Fruit fly (Drosophila melanogaster): ENCODE results near the gene CG8565.

CG8565 gene

DNA sequence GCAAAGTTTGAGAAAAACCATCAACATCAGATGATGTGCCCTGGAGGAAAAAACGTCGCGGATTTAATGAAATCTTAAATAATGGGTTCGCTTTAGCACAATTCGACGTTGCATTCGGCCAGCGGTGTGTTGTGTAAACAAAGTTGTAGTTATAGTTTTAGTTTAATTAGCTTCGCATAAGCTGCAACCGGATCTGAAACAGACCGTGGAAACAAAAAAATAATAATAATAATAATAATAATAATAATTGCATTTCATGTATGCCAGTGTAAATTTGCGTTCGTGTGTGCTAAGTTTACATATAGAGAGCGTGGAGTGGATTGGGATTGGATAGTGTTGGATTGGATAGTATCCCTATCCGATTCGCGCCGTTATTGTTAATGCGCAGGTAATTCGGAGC is 32.8 kb upstream of the CG8565 start:
- TF ChIP-seq CG15336 (GFP tag; IDR thresholded peaks at IDR 0.05) (peak; percentile 60), CG4318 (GFP tag; optimal IDR thresholded peaks at IDR 0.05) (no peak), net (GFP tag; optimal IDR thresholded peaks at IDR 0.05) (no peak), fd85E (GFP tag; optimal IDR thresholded peaks at IDR 0.05) (no peak), dsx (GFP tag; optimal IDR thresholded peaks at IDR 0.05; ENCODE audit: poor library complexity, severe bottlenecking) (no peak), acj6 (GFP tag; optimal IDR thresholded peaks at IDR 0.05) (no peak), pdm3 (GFP tag; optimal IDR thresholded peaks at IDR 0.05) (peak; percentile 23), CG8632 (GFP tag; optimal IDR thresholded peaks at IDR 0.05) (peak; percentile 26), CG6792 (GFP tag; optimal IDR thresholded peaks at IDR 0.05) (no peak), CG9139 (GFP tag; optimal IDR thresholded peaks at IDR 0.05) (no peak), eg (GFP tag; IDR thresholded peaks at IDR 0.05) (peak; percentile 34; the same call in 2 of the 3 replicates), CG3919 (GFP tag; optimal IDR thresholded peaks at IDR 0.05) (peak; percentile 21), CG31627 (GFP tag; optimal IDR thresholded peaks at IDR 0.05) (no peak), Eip75B (GFP tag; optimal IDR thresholded peaks at IDR 0.05) (no peak), achi (GFP tag; optimal IDR thresholded peaks at IDR 0.05) (peak; percentile 23), CG8119 (GFP tag; IDR thresholded peaks at IDR 0.05) (0 out of 3 replicates have a peak, but pooled peaks have one; percentile 38), CG6808 (GFP tag; optimal IDR thresholded peaks at IDR 0.05) (no peak), fkh (GFP tag; optimal IDR thresholded peaks at IDR 0.05) (no peak), CG34406 (GFP tag; optimal IDR thresholded peaks at IDR 0.05) (peak; percentile 21), Hr39 (GFP tag; optimal IDR thresholded peaks at IDR 0.05) (no peak), CG1621 (tag; optimal IDR thresholded peaks at IDR 0.05) (peak; percentile 26), lz (GFP tag; optimal IDR thresholded peaks at IDR 0.05) (peak; percentile 1), Hr4 (GFP tag; optimal IDR thresholded peaks at IDR 0.05) (no peak), Sox15 (GFP tag; optimal IDR thresholded peaks at IDR 0.05) (no peak), Eip78C (GFP tag) (peak; percentile 60), Hr38 (GFP tag; optimal IDR thresholded peaks at IDR 0.05) (no peak), Met (GFP tag; optimal IDR thresholded peaks at IDR 0.05) (no peak), Sox102F (GFP tag; optimal IDR thresholded peaks at IDR 0.05) (no peak), CG32006 (GFP tag; optimal IDR thresholded peaks at IDR 0.05) (peak; percentile 39), CG11294 (GFP tag; IDR thresholded peaks at IDR 0.05) (no peak), Ets21C (GFP tag; optimal IDR thresholded peaks at IDR 0.05) (no peak), spab (GFP tag; optimal IDR thresholded peaks at IDR 0.05) (no peak), CG10631 (GFP tag; optimal IDR thresholded peaks at IDR 0.05) (peak; percentile 36), CG7368 (GFP tag; optimal IDR thresholded peaks at IDR 0.05) (no peak), CG6276 (GFP tag; optimal IDR thresholded peaks at IDR 0.05) (peak; percentile 13), Lpt (GFP tag; optimal IDR thresholded peaks at IDR 0.05) (no peak), cyc (GFP tag; optimal IDR thresholded peaks at IDR 0.05) (no peak), Blimp-1 (GFP tag; optimal IDR thresholded peaks at IDR 0.05) (no peak), CG16779 (tag; optimal IDR thresholded peaks at IDR 0.05) (no peak), CG3032 (tag; optimal IDR thresholded peaks at IDR 0.05) (no peak), CG6854 (GFP tag; optimal IDR thresholded peaks at IDR 0.05) (no peak), vri (GFP tag; optimal IDR thresholded peaks at IDR 0.05) (no peak), fd59A (GFP tag; optimal IDR thresholded peaks at IDR 0.05) (no peak), CG6163 (GFP tag; IDR thresholded peaks at IDR 0.05) (0 out of 3 replicates have a peak, but pooled peaks have one; percentile 46), Ets96B (tag; optimal IDR thresholded peaks at IDR 0.05) (peak; percentile 19), Sox14 (GFP tag; optimal IDR thresholded peaks at IDR 0.05) (no peak), OdsH (GFP tag; optimal IDR thresholded peaks at IDR 0.05) (no peak), salr (GFP tag; optimal IDR thresholded peaks at IDR 0.05) (no peak), svp (GFP tag) (peak; percentile 57), Gug (GFP tag; IDR thresholded peaks at IDR 0.05) (no peak), CG10669 (GFP tag; optimal IDR thresholded peaks at IDR 0.05) (peak; percentile 24), Eip93F (GFP tag; optimal IDR thresholded peaks at IDR 0.05) (no peak), CG8319 (GFP tag; optimal IDR thresholded peaks at IDR 0.05) (no peak)
